Worm (Caenorhabditis elegans): ENCODE data around the gene srd-25.

- no peak for TF ChIP-seq fkh-10 (GFP tag; optimal IDR thresholded peaks at IDR 0.05)
- no peak for TF ChIP-seq alr-1 (tag; optimal IDR thresholded peaks at IDR 0.05; ENCODE audit: borderline replicate concordance)
- TF ChIP-seq swsn-7 (tag; optimal IDR thresholded peaks at IDR 0.05), result no peak
- TF ChIP-seq ceh-90 (tag; optimal IDR thresholded peaks at IDR 0.05), result no peak
- TF ChIP-seq nhr-76 (tag; optimal IDR thresholded peaks at IDR 0.05), result no peak
- no peak for TF ChIP-seq unc-86 (tag; optimal IDR thresholded peaks at IDR 0.05)
- no peak for TF ChIP-seq nhr-77 (tag; optimal IDR thresholded peaks at IDR 0.05)
- no peak for TF ChIP-seq dpl-1 (GFP tag; optimal IDR thresholded peaks at IDR 0.05)
- no peak for TF ChIP-seq Y116A8C.19 (tag; optimal IDR thresholded peaks at IDR 0.05; ENCODE audit: borderline replicate concordance)
- TF ChIP-seq nhr-237 (tag; optimal IDR thresholded peaks at IDR 0.05), result no peak
- TF ChIP-seq nhr-47 (tag; optimal IDR thresholded peaks at IDR 0.05), result no peak
- no peak for TF ChIP-seq unc-30 (tag; optimal IDR thresholded peaks at IDR 0.05)
Observed at ce11 chrV:7649963-7650362, 18.1 kb downstream of the srd-25 start.
